Fruit fly (Drosophila melanogaster): ENCODE data around the gene CG4678.

Gene CG4678

dm6 chrX:16670691-16671481, 25.0 kb upstream of the CG4678 start (continued):
- no peak for TF ChIP-seq CG15601 (tag; optimal IDR thresholded peaks at IDR 0.05)
- peak; percentile 28 for TF ChIP-seq Fer3 (tag; optimal IDR thresholded peaks at IDR 0.05)
- no peak for TF ChIP-seq CG3995 (GFP tag; optimal IDR thresholded peaks at IDR 0.05)
- TF ChIP-seq CG7357 (GFP tag; IDR thresholded peaks at IDR 0.05) = no peak
- no peak for TF ChIP-seq psq (GFP tag; optimal IDR thresholded peaks at IDR 0.05)
- TF ChIP-seq E2f1 (GFP tag; IDR thresholded peaks at IDR 0.05) = no peak
- no peak for TF ChIP-seq CG3847 (GFP tag; IDR thresholded peaks at IDR 0.05)
- peak; percentile 38 for TF ChIP-seq zfh2 (GFP tag; optimal IDR thresholded peaks at IDR 0.05)
- TF ChIP-seq CG3726 (GFP tag; IDR thresholded peaks at IDR 0.05) = no peak
- TF ChIP-seq CG4404 (GFP tag; IDR thresholded peaks at IDR 0.05) = no peak
- TF ChIP-seq sqz (GFP tag; optimal IDR thresholded peaks at IDR 0.05) = no peak
- TF ChIP-seq GATAe (GFP tag; conservative IDR thresholded peaks at IDR 0.05) = no peak
- no peak for TF ChIP-seq kni (GFP tag; optimal IDR thresholded peaks at IDR 0.05)
- TF ChIP-seq YL-1 (GFP tag; optimal IDR thresholded peaks at IDR 0.05) = no peak
- TF ChIP-seq sens (GFP tag) = peak; percentile 60
- no peak for TF ChIP-seq trh (GFP tag; optimal IDR thresholded peaks at IDR 0.05)
- TF ChIP-seq CG17912 (GFP tag; optimal IDR thresholded peaks at IDR 0.05) = no peak
- no peak for TF ChIP-seq Mad (GFP tag; optimal IDR thresholded peaks at IDR 0.05)
- peak; percentile 55 for TF ChIP-seq CG15269 (tag; optimal IDR thresholded peaks at IDR 0.05)
- no peak for TF ChIP-seq tup (GFP tag; optimal IDR thresholded peaks at IDR 0.05)
- peak; percentile 22 for TF ChIP-seq CG12219 (GFP tag; optimal IDR thresholded peaks at IDR 0.05)
- no peak for TF ChIP-seq exex (tag; optimal IDR thresholded peaks at IDR 0.05)
- no peak for TF ChIP-seq CG16863 (GFP tag; optimal IDR thresholded peaks at IDR 0.05)
- no peak for TF ChIP-seq Hr3 (GFP tag; optimal IDR thresholded peaks at IDR 0.05)
- no peak for TF ChIP-seq D19A (tag; optimal IDR thresholded peaks at IDR 0.05)
- TF ChIP-seq CG10274 (GFP tag; optimal IDR thresholded peaks at IDR 0.05) = no peak
- no peak for TF ChIP-seq CG15696 (tag; optimal IDR thresholded peaks at IDR 0.05)
- TF ChIP-seq so (GFP tag; IDR thresholded peaks at IDR 0.05) = no peak
- TF ChIP-seq slp2 (GFP tag; optimal IDR thresholded peaks at IDR 0.05) = no peak
- TF ChIP-seq Tbp (GFP tag; optimal IDR thresholded peaks at IDR 0.05) = no peak
- TF ChIP-seq cwo (GFP tag; optimal IDR thresholded peaks at IDR 0.05) = peak; percentile 16
- no peak for TF ChIP-seq CG11723 (GFP tag; optimal IDR thresholded peaks at IDR 0.05)
- TF ChIP-seq ci (GFP tag; IDR thresholded peaks at IDR 0.05) = no peak
- TF ChIP-seq Lim3 (GFP tag; IDR thresholded peaks at IDR 0.05) = no peak
- no peak for TF ChIP-seq CG14050 (GFP tag; IDR thresholded peaks at IDR 0.05)
- TF ChIP-seq Elba2 (GFP tag; optimal IDR thresholded peaks at IDR 0.05) = no peak
- TF ChIP-seq mam (GFP tag; optimal IDR thresholded peaks at IDR 0.05) = no peak
- TF ChIP-seq CG8478 (optimal IDR thresholded peaks at IDR 0.05) = no peak
- no peak for TF ChIP-seq CG11093 (GFP tag; IDR thresholded peaks at IDR 0.05)
- TF ChIP-seq CG2678 (tag; optimal IDR thresholded peaks at IDR 0.05) = peak; percentile 53
- no peak for TF ChIP-seq zen (tag; optimal IDR thresholded peaks at IDR 0.05)
- TF ChIP-seq CG13775 (GFP tag; optimal IDR thresholded peaks at IDR 0.05) = no peak
- TF ChIP-seq corto (GFP tag; optimal IDR thresholded peaks at IDR 0.05) = no peak
- TF ChIP-seq CG1602 (GFP tag; optimal IDR thresholded peaks at IDR 0.05) = no peak
- peak; percentile 26 for TF ChIP-seq nmo (GFP tag; optimal IDR thresholded peaks at IDR 0.05)
- TF ChIP-seq rib (GFP tag; IDR thresholded peaks at IDR 0.05) = no peak
- no peak for TF ChIP-seq CG4854 (GFP tag; optimal IDR thresholded peaks at IDR 0.05)
- no peak for TF ChIP-seq CG11085 (GFP tag; IDR thresholded peaks at IDR 0.05)
- no peak for TF ChIP-seq dati (GFP tag; IDR thresholded peaks at IDR 0.05)
- TF ChIP-seq Ada2b (GFP tag; IDR thresholded peaks at IDR 0.05) = 0 out of 2 replicates have a peak, but pooled peaks have one; percentile 25
- no peak for TF ChIP-seq bab2 (GFP tag; optimal IDR thresholded peaks at IDR 0.05)
- no peak for TF ChIP-seq CG33213 (GFP tag; optimal IDR thresholded peaks at IDR 0.05)
